Fruit fly (Drosophila melanogaster) whole organism, adult: ENCODE measurements around the gene Tango6.

ENCODE experiments used
- CG11617 ChIP-seq: fragments of 200-800 bp; sonication (Bioruptor generic); optimal IDR thresholded peaks from 2 replicates; lab custom pipeline; 2017; ENCODE audit warnings: mild to moderate bottlenecking, missing biosample characterization, missing genetic modification reagents, missing genetic modification characterization
- CG12768 ChIP-seq: fragments of 200-800 bp; sonication (Bioruptor generic); optimal IDR thresholded peaks from 2 replicates; lab custom pipeline; 2017; ENCODE audit warnings: missing biosample characterization, missing genetic modification characterization, mild to moderate bottlenecking, moderate library complexity, missing genetic modification reagents
- CG14711 ChIP-seq: fragments of 200-800 bp; sonication (Bioruptor generic); optimal IDR thresholded peaks from 2 replicates; lab custom pipeline; 2018; ENCODE audit warnings: missing biosample characterization, mild to moderate bottlenecking, missing genetic modification characterization, moderate library complexity
- CG1620 ChIP-seq: fragments of 200-800 bp; sonication (Bioruptor generic); optimal IDR thresholded peaks from 2 replicates; lab custom pipeline; 2016; ENCODE audit warnings: missing biosample characterization, missing genetic modification characterization
- CG33017 ChIP-seq: fragments of 200-800 bp; sonication (Bioruptor generic); optimal IDR thresholded peaks from 2 replicates; lab custom pipeline; 2018; ENCODE audit warnings: missing biosample characterization, mild to moderate bottlenecking, missing genetic modification characterization, moderate library complexity
- CG5204 ChIP-seq: fragments of 200-800 bp; sonication (Bioruptor generic); optimal IDR thresholded peaks from 2 replicates; lab custom pipeline; 2016; ENCODE audit warnings: missing biosample characterization, missing genetic modification characterization
- CG7045 ChIP-seq: fragments of 200-800 bp; sonication (Bioruptor generic); optimal IDR thresholded peaks from 2 replicates; lab custom pipeline; 2017; ENCODE audit warnings: missing biosample characterization, mild to moderate bottlenecking, missing genetic modification characterization
- CG7101 ChIP-seq: fragments of 200-800 bp; sonication (Bioruptor generic); optimal IDR thresholded peaks from 2 replicates; lab custom pipeline; 2018; ENCODE audit warnings: missing biosample characterization, mild to moderate bottlenecking, missing genetic modification characterization, moderate library complexity
- Clk ChIP-seq: fragments of 200-800 bp; sonication (Bioruptor generic); optimal IDR thresholded peaks from 2 replicates; lab custom pipeline; 2017; ENCODE audit warnings: missing biosample characterization, missing genetic modification characterization
- Crg-1 ChIP-seq: fragments of 200-800 bp; sonication (Bioruptor generic); optimal IDR thresholded peaks from 2 replicates; lab custom pipeline; 2016; ENCODE audit warnings: missing biosample characterization, missing genetic modification characterization
- Hr96 ChIP-seq: fragments of 200-800 bp; sonication (Bioruptor generic); optimal IDR thresholded peaks from 2 replicates; lab custom pipeline; 2016; ENCODE audit warnings: missing biosample characterization, missing genetic modification characterization
- Mnt ChIP-seq: fragments of 200-800 bp; sonication (Bioruptor generic); optimal IDR thresholded peaks from 2 replicates; lab custom pipeline; 2016; ENCODE audit warnings: missing biosample characterization, mild to moderate bottlenecking, missing genetic modification characterization
- bab1 ChIP-seq: fragments of 200-800 bp; sonication (Bioruptor generic); optimal IDR thresholded peaks from 3 replicates; lab custom pipeline; 2019; ENCODE audit warnings: missing biosample characterization, mild to moderate bottlenecking, missing genetic modification characterization, moderate library complexity
- cic ChIP-seq: fragments of 200-800 bp; sonication (Bioruptor generic); optimal IDR thresholded peaks from 2 replicates; lab custom pipeline; 2017; ENCODE audit warnings: missing biosample characterization, mild to moderate bottlenecking, missing genetic modification characterization, moderate library complexity
- cnc ChIP-seq, 2 experiments: fragments of >200 bp; optimal IDR thresholded peaks; 2 replicates each; lab custom pipeline; 2017
- kay ChIP-seq: fragments of 200-800 bp; sonication (Bioruptor generic); peaks from one replicate; lab custom pipeline; 2016; ENCODE audit warnings: missing biosample characterization, missing genetic modification characterization, borderline replicate concordance
- ovo ChIP-seq: fragments of 200-800 bp; sonication (Bioruptor generic); optimal IDR thresholded peaks from 2 replicates; lab custom pipeline; 2016; ENCODE audit warnings: missing biosample characterization, missing genetic modification characterization
- pad ChIP-seq: fragments of 200-800 bp; sonication (Bioruptor generic); optimal IDR thresholded peaks from 3 replicates; lab custom pipeline; 2017; ENCODE audit warnings: missing biosample characterization, missing genetic modification characterization, mild to moderate bottlenecking, moderate library complexity, missing genetic modification reagents
- tj ChIP-seq: fragments of 200-800 bp; sonication (Bioruptor generic); optimal IDR thresholded peaks from 3 replicates; lab custom pipeline; 2017; ENCODE audit warnings: missing biosample characterization, mild to moderate bottlenecking, missing genetic modification characterization, moderate library complexity
- toe ChIP-seq: fragments of 200-800 bp; sonication (Bioruptor generic); optimal IDR thresholded peaks from 2 replicates; lab custom pipeline; 2016; ENCODE audit warnings: missing biosample characterization, missing genetic modification characterization

Tango6 gene

DNA sequence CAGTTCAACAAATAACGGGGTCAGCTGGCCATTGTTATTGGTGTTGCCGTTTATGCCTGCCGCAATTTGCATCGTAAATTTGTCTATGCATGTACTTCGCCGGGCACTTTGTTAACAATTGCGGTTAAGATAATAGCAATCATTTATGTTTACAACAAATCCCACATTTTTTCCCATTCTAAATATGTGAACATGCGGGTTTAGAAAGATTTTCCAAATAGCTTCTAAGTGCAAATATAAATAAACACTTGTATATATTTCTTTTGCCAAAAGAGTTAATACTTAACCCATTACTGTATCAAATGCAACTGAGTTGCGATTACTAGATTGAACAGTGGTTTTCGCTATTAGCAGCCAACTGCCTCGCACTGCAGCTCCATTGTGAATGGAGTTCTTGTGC, 12.2 kb downstream of the Tango6 start:
- TF ChIP-seq cnc (optimal IDR thresholded peaks at IDR 0.05; lab: Kevin White, UChicago) (no peak), CG12768 (GFP tag; lab: Kevin White, UChicago) (no peak), bab1 (no peak), Crg-1 (GFP tag; lab: Kevin White, UChicago) (no peak), CG1620 (no peak), CG33017 (no peak), CG5204 (no peak), kay (GFP tag; lab: Kevin White, UChicago) (no peak), CG11617 (no peak), ovo (GFP tag; lab: Kevin White, UChicago) (no peak), tj (GFP tag; lab: Kevin White, UChicago) (no peak), CG7101 (tag; lab: Kevin White, UChicago) (no peak), CG14711 (tag; lab: Kevin White, UChicago) (no peak), Hr96 (GFP tag; lab: Kevin White, UChicago) (no peak)

dm6 chr2L:18981484-18981883, 12.7 kb downstream of the Tango6 start:
- TF ChIP-seq CG14711 (tag; lab: Kevin White, UChicago) (no peak), CG11617 (no peak), Clk (no peak), pad (no peak), CG7101 (tag; lab: Kevin White, UChicago) (no peak), bab1 (no peak), Crg-1 (GFP tag; lab: Kevin White, UChicago) (no peak), cnc (optimal IDR thresholded peaks at IDR 0.05; lab: Kevin White, UChicago) (no peak)

- TF ChIP-seq CG33017 (no peak), CG5204 (no peak), Hr96 (GFP tag; lab: Kevin White, UChicago) (no peak), pad (no peak), CG14711 (tag; lab: Kevin White, UChicago) (no peak)
These were observed 13.2 kb downstream of the Tango6 start for dm6 chr2L:18981947-18982579.

- TF ChIP-seq CG33017, result no peak
- TF ChIP-seq CG5204, result no peak
- peak; percentile 52 for TF ChIP-seq CG12768 (GFP tag; lab: Kevin White, UChicago)
- peak; percentile 63 for TF ChIP-seq kay (GFP tag; lab: Kevin White, UChicago)
- TF ChIP-seq Crg-1 (GFP tag; lab: Kevin White, UChicago), result no peak
These were observed 14.3 kb downstream of the Tango6 start for dm6 chr2L:18982826-18983758.

dm6 chr2L:18984158-18984557, 15.3 kb downstream of the Tango6 start:
- peak; percentile 51 for TF ChIP-seq tj (GFP tag; lab: Kevin White, UChicago)
- no peak for TF ChIP-seq CG1620
- no peak for TF ChIP-seq cnc (optimal IDR thresholded peaks at IDR 0.05; lab: Kevin White, UChicago)
- no peak for TF ChIP-seq CG12768 (GFP tag; lab: Kevin White, UChicago)
- TF ChIP-seq Hr96 (GFP tag; lab: Kevin White, UChicago), result no peak
- peak; percentile 5 for TF ChIP-seq CG33017
- TF ChIP-seq cic (GFP tag; lab: Kevin White, UChicago), result peak; percentile 15
- TF ChIP-seq kay (GFP tag; lab: Kevin White, UChicago), result no peak
- TF ChIP-seq Clk, result no peak
- TF ChIP-seq toe, result no peak

- TF ChIP-seq CG11617 (peak; percentile 21), CG14711 (tag; lab: Kevin White, UChicago) (peak; percentile 29), CG12768 (GFP tag; lab: Kevin White, UChicago) (peak; percentile 25), CG7101 (tag; lab: Kevin White, UChicago) (peak; percentile 56), cnc (optimal IDR thresholded peaks at IDR 0.05; lab: Kevin White, UChicago) (no peak), kay (GFP tag; lab: Kevin White, UChicago) (peak; percentile 91), Crg-1 (GFP tag; lab: Kevin White, UChicago) (no peak), cic (GFP tag; lab: Kevin White, UChicago) (peak; percentile 32), pad (no peak), CG5204 (no peak), bab1 (peak; percentile 20), Mnt (peak; percentile 6), ovo (GFP tag; lab: Kevin White, UChicago) (no peak), CG33017 (peak; percentile 66), tj (GFP tag; lab: Kevin White, UChicago) (peak; percentile 10), CG1620 (no peak), Clk (no peak), CG7045 (peak; percentile 53), Hr96 (GFP tag; lab: Kevin White, UChicago) (peak; percentile 54), toe (no peak)
These were observed 16.6 kb downstream of the Tango6 start for dm6 chr2L:18985201-18986124.
